Worm (Caenorhabditis elegans) whole organism, mixed stage, embryonic: ENCODE data around the gene abcx-1.

Experiments
- M03D4.4 ChIP-seq: sonication (generic microtip); optimal IDR thresholded peaks from 2 replicates; lab custom pipeline; 2017; ENCODE audit warnings: mild to moderate bottlenecking, missing genetic modification characterization, missing compliant biosample characterization
- bed-3 ChIP-seq: fragments of 200-800 bp; sonication (Bioruptor generic); optimal IDR thresholded peaks from 3 replicates; lab custom pipeline; 2018; ENCODE audit warnings: mild to moderate bottlenecking, missing genetic modification characterization, moderate library complexity, missing compliant biosample characterization
- blmp-1 ChIP-seq: fragments of 150-350 bp; optimal IDR thresholded peaks from 2 replicates; lab custom pipeline; 2014; ENCODE audit warnings: missing biosample characterization, missing genetic modification characterization
- ceh-39 ChIP-seq: fragments of 150-350 bp; optimal IDR thresholded peaks from 2 replicates; lab custom pipeline; 2014; ENCODE audit warnings: missing biosample characterization, missing genetic modification characterization
- ceh-43 ChIP-seq: fragments of 200-800 bp; sonication (Bioruptor generic); optimal IDR thresholded peaks from 2 replicates; lab custom pipeline; 2018; ENCODE audit warnings: mild to moderate bottlenecking, missing genetic modification characterization, moderate library complexity, missing compliant biosample characterization
- ceh-83 ChIP-seq: fragments of 200-800 bp; sonication (Bioruptor generic); optimal IDR thresholded peaks from 2 replicates; lab custom pipeline; 2018; ENCODE audit warnings: mild to moderate bottlenecking, missing genetic modification characterization, missing compliant biosample characterization
- ces-1 ChIP-seq: fragments of 150-350 bp; optimal IDR thresholded peaks from 2 replicates; lab custom pipeline; 2014; ENCODE audit warnings: missing biosample characterization, missing genetic modification reagents, missing genetic modification characterization
- cnd-1 ChIP-seq: fragments of 200-800 bp; sonication (Bioruptor generic); optimal IDR thresholded peaks from 2 replicates; lab custom pipeline; 2018; ENCODE audit warnings: mild to moderate bottlenecking, missing genetic modification characterization, missing compliant biosample characterization
- drap-1 ChIP-seq: fragments of 200-800 bp; sonication (Bioruptor generic); optimal IDR thresholded peaks from 3 replicates; lab custom pipeline; 2018; ENCODE audit warnings: mild to moderate bottlenecking, missing genetic modification characterization, missing compliant biosample characterization
- elt-1 ChIP-seq: sonication (generic microtip); optimal IDR thresholded peaks from 2 replicates; lab custom pipeline; 2017; ENCODE audit warnings: missing genetic modification characterization, mild to moderate bottlenecking, missing compliant biosample characterization, antibody characterized with exemption, moderate library complexity, borderline replicate concordance; ENCODE audit not compliant: insufficient read depth
- elt-3 ChIP-seq: fragments of 150-350 bp; optimal IDR thresholded peaks from 2 replicates; lab custom pipeline; 2014; ENCODE audit warnings: missing biosample characterization, missing genetic modification characterization
- flh-1 ChIP-seq: fragments of 200-800 bp; sonication (Bioruptor generic); optimal IDR thresholded peaks from 2 replicates; lab custom pipeline; 2018; ENCODE audit warnings: mild to moderate bottlenecking, missing genetic modification characterization, moderate library complexity, missing compliant biosample characterization
- ham-2 ChIP-seq: fragments of 200-800 bp; sonication (Bioruptor generic); optimal IDR thresholded peaks from 2 replicates; lab custom pipeline; 2018; ENCODE audit warnings: mild to moderate bottlenecking, missing genetic modification characterization, missing compliant biosample characterization
- hlh-1 ChIP-seq: fragments of 150-350 bp; optimal IDR thresholded peaks from 2 replicates; lab custom pipeline; 2014; ENCODE audit warnings: missing biosample characterization, missing genetic modification reagents, missing genetic modification characterization
- lin-13 ChIP-seq: fragments of 150-350 bp; optimal IDR thresholded peaks from 2 replicates; lab custom pipeline; 2014; ENCODE audit warnings: missing biosample characterization, missing genetic modification characterization
- lin-32 ChIP-seq: fragments of 200-800 bp; sonication (Bioruptor generic); optimal IDR thresholded peaks from 2 replicates; lab custom pipeline; 2018; ENCODE audit warnings: mild to moderate bottlenecking, missing genetic modification characterization, missing compliant biosample characterization
- lsy-2 ChIP-seq: fragments of 150-350 bp; optimal IDR thresholded peaks from 2 replicates; lab custom pipeline; 2014; ENCODE audit warnings: missing biosample characterization, missing genetic modification characterization
- mab-5 ChIP-seq: fragments of 150-350 bp; optimal IDR thresholded peaks from 2 replicates; lab custom pipeline; 2014; ENCODE audit warnings: missing biosample characterization, missing genetic modification characterization
- mep-1 ChIP-seq: fragments of 150-350 bp; optimal IDR thresholded peaks from 2 replicates; lab custom pipeline; 2017; ENCODE audit warnings: missing biosample characterization, missing genetic modification reagents, missing genetic modification characterization, inconsistent platforms
- nhr-2 ChIP-seq: fragments of 150-350 bp; optimal IDR thresholded peaks from 2 replicates; lab custom pipeline; 2014; ENCODE audit warnings: missing biosample characterization, missing genetic modification characterization
- nhr-237 ChIP-seq: fragments of 150-350 bp; optimal IDR thresholded peaks from 2 replicates; lab custom pipeline; 2014; ENCODE audit warnings: missing biosample characterization, missing genetic modification characterization
- nhr-28 ChIP-seq: fragments of 150-350 bp; optimal IDR thresholded peaks from 2 replicates; lab custom pipeline; 2014; ENCODE audit warnings: missing biosample characterization, missing genetic modification characterization
- pha-4 ChIP-seq: fragments of 150-350 bp; optimal IDR thresholded peaks from 2 replicates; lab custom pipeline; 2018; ENCODE audit warnings: missing biosample characterization, missing genetic modification reagents, missing genetic modification characterization
- sem-2 ChIP-seq: fragments of 200-800 bp; sonication (Bioruptor generic); optimal IDR thresholded peaks from 2 replicates; lab custom pipeline; 2018; ENCODE audit warnings: mild to moderate bottlenecking, missing genetic modification characterization, missing compliant biosample characterization
- sptf-1 ChIP-seq: sonication (generic microtip); optimal IDR thresholded peaks from 2 replicates; lab custom pipeline; 2017; ENCODE audit warnings: mild to moderate bottlenecking, missing genetic modification characterization, moderate library complexity, missing compliant biosample characterization
- tbx-8 ChIP-seq: fragments of 200-800 bp; sonication (Bioruptor generic); optimal IDR thresholded peaks from 2 replicates; lab custom pipeline; 2018; ENCODE audit warnings: mild to moderate bottlenecking, missing genetic modification characterization, moderate library complexity, missing compliant biosample characterization
- unc-120 ChIP-seq: sonication (generic microtip); optimal IDR thresholded peaks from 2 replicates; lab custom pipeline; 2017; ENCODE audit warnings: missing genetic modification characterization, missing compliant biosample characterization; ENCODE audit not compliant: poor library complexity, severe bottlenecking
- unc-39 ChIP-seq: fragments of 150-350 bp; optimal IDR thresholded peaks from 2 replicates; lab custom pipeline; 2014; ENCODE audit warnings: missing biosample characterization, missing genetic modification characterization
- unc-62 ChIP-seq: fragments of 150-350 bp; optimal IDR thresholded peaks from 2 replicates; lab custom pipeline; 2014; ENCODE audit warnings: missing biosample characterization, missing genetic modification reagents, missing genetic modification characterization
- zip-8 ChIP-seq: fragments of 150-350 bp; optimal IDR thresholded peaks from 2 replicates; lab custom pipeline; 2014; ENCODE audit warnings: missing biosample characterization, missing genetic modification characterization
- ztf-11 ChIP-seq: fragments of 150-350 bp; optimal IDR thresholded peaks from 2 replicates; lab custom pipeline; 2014; ENCODE audit warnings: missing biosample characterization, missing genetic modification characterization

Gene abcx-1

DNA sequence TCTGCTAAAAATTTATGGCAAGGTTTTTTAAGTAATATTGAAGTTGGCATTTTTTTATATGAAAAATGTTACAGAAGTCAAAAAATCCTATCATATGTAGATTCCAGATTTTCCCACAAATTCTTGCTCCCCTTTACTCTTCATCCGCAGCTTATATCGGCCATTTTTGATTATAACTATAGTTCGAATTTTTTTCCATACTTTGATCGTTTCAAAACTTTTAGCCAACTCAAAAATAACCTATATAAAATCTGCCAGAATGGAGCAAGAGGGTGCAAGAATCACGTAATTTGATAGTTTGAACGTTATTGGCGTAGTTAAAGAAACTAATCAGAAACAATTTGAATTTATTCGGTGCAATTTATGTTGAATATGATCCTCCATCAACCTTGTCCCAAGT, 8.0 kb upstream of the abcx-1 start:
- no peak for TF ChIP-seq ceh-39 (tag; lab: Kevin White, UChicago)
- no peak for TF ChIP-seq ztf-11 (tag; lab: Kevin White, UChicago)

DNA sequence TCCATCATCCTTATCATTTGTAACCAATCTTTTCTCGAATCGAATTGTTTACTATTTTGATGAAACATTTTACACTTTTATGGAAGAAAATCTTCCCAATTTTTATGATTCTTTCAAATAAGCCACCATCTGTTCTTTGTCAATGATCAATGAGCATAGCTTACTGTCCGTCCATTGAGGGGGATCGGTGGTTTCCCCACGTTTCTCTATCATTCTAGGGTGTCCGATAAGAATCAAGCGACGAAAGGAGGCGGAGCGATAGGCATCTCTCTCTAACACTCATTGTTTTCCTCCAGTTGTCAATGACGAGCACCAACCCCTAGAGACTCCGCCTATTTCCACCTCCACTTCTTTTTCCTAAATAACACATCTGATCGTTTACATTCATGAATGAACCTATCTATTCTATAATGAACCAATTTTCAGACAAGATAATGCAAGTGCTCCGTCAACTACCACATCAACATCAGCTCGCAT, 7.4 kb upstream of the abcx-1 start, which contains the start of gene C56E6.2:
C56E6.2 (plus strand) TSS at position 427 of the 477 bp plus-strand sequence.
- TF ChIP-seq sptf-1 (tag; lab: Kevin White, UChicago) (no peak), elt-1 (peak; percentile 81)

DNA sequence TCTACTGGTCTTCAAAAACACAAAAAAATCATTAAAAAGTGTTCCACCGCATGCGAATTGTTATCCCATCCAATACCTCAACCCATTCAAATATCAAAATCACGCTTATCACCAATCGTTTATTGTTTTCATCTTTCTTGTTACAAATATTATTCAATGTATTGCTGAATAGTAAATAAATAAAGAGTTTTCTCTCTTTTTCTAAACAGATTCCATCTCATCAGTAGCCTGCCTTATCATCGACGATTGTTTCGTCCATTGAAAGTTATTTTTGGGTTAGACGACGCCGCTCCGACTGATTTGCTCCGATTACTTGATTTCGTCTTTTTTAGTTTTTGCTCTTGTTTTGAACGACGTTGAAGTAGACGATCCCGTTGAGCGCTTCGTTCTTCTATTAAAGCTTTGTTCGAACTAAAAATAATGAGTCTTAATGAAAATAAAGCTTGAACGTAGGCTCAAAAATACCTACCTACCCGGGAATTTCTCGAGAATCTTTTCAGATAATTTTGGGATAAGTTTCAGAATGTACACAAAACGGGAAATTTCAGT, 5.8 kb upstream of the abcx-1 start:
- no peak for TF ChIP-seq tbx-8 (GFP tag; lab: Kevin White, UChicago)
- TF ChIP-seq lin-32: no peak
- TF ChIP-seq ceh-43 (GFP tag; lab: Kevin White, UChicago): no peak
- TF ChIP-seq nhr-237 (tag; lab: Kevin White, UChicago): no peak
- TF ChIP-seq drap-1 (GFP tag; lab: Kevin White, UChicago): no peak
- TF ChIP-seq mab-5 (tag; lab: Kevin White, UChicago): no peak
- no peak for TF ChIP-seq zip-8 (tag; lab: Kevin White, UChicago)
- TF ChIP-seq nhr-2 (tag; lab: Kevin White, UChicago): no peak
- TF ChIP-seq unc-39 (tag; lab: Kevin White, UChicago): no peak
- TF ChIP-seq lin-13 (tag; lab: Kevin White, UChicago): no peak
- no peak for TF ChIP-seq hlh-1
- no peak for TF ChIP-seq sptf-1 (tag; lab: Kevin White, UChicago)
- no peak for TF ChIP-seq sem-2 (GFP tag; lab: Kevin White, UChicago)
- no peak for TF ChIP-seq ham-2 (GFP tag; lab: Kevin White, UChicago)

DNA sequence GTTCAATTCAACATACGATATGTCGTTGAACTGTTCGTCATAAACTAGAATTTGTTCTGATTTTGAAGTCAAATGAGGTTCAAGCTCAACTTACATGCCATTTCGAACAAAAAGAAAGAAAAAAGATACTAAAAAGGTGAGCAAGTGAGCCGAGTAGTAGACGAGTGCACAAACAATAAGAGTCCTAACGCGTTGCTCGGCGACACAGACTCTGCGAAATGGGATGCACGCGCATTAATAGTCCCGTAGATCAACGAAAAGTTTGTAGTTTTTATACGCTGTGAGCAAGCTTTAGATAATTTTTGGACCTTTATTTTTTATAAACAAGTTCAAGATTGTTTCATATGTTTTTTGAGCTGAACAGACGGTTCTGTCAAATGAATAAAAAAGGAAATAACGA, 3.3 kb upstream of the abcx-1 start, which contains the start of gene C56E6.4:
C56E6.4 (minus strand) TSS at position 101 of the 400 bp plus-strand sequence.
- TF ChIP-seq tbx-8 (GFP tag; lab: Kevin White, UChicago): no peak

DNA sequence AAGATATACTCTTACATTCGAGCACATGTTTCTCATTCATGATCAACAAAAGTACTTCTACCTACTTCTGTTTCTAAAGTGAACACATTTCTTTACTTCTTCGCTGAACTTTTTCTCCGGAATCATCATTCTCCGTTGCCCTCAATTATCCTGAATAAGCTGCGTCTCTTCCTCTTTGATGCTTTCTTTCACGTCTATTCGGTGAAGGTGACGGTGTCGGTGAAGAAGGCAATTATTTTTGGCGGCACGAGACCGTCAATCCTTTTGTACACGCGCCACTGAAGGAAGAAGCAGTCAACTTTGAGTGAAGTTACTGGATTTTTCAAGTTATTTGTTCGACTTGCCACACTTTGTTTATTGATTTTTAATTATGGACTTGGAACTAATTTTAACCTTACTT, 436 bp upstream of the abcx-1 start, which contains the start of gene abch-1:
abch-1 (minus strand) TSS at position 101 of the 400 bp plus-strand sequence.
- TF ChIP-seq hlh-1 (no peak), mep-1 (tag; lab: Kevin White, UChicago) (no peak), sptf-1 (tag; lab: Kevin White, UChicago) (no peak), zip-8 (tag; lab: Kevin White, UChicago) (no peak), ceh-39 (tag; lab: Kevin White, UChicago) (no peak), ceh-43 (GFP tag; lab: Kevin White, UChicago) (no peak), ces-1 (GFP tag; lab: Kevin White, UChicago) (no peak), sem-2 (GFP tag; lab: Kevin White, UChicago) (no peak), lin-13 (tag; lab: Kevin White, UChicago) (no peak), blmp-1 (tag; lab: Kevin White, UChicago) (no peak), bed-3 (GFP tag; lab: Kevin White, UChicago) (no peak), ham-2 (GFP tag; lab: Kevin White, UChicago) (no peak), elt-1 (no peak), pha-4 (tag; lab: Kevin White, UChicago) (no peak), M03D4.4 (tag; lab: Kevin White, UChicago) (no peak), flh-1 (no peak), ceh-83 (GFP tag; lab: Kevin White, UChicago) (no peak)
- TF ChIP-seq, all 35 proteins: peak for 0

DNA sequence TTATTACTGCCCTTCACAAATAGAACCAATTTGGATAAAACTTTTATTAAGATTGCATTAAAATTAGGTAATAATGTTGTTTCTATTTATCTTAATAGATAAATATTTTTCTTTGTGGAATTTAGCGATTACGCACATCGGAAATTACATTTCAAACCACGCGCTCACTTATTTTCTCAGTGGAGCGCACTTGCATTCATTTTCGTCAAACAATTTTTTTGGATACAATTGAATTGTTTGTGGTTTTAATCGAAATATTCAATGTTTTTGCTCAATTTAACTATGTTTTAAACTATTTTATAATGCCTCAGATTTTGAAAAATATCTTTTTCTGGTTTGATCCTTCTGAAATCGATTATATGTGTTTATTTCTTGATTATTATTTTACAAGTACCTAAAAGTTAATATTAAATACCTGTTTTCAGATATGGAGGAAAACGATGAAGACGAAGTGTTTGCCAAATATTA, 4.0 kb downstream of the abcx-1 start, which contains the start of gene utp-20:
utp-20 (plus strand) TSS at position 418 of the 468 bp plus-strand sequence.
- TF ChIP-seq nhr-237 (tag; lab: Kevin White, UChicago) (peak; percentile 25), unc-39 (tag; lab: Kevin White, UChicago) (no peak), lsy-2 (tag; lab: Kevin White, UChicago) (peak; percentile 65), ceh-83 (GFP tag; lab: Kevin White, UChicago) (no peak), ces-1 (GFP tag; lab: Kevin White, UChicago) (peak; percentile 84), unc-62 (no peak), pha-4 (tag; lab: Kevin White, UChicago) (no peak), elt-1 (no peak), unc-120 (no peak), tbx-8 (GFP tag; lab: Kevin White, UChicago) (no peak), cnd-1 (tag; lab: Kevin White, UChicago) (no peak), blmp-1 (tag; lab: Kevin White, UChicago) (no peak), nhr-28 (tag; lab: Kevin White, UChicago) (no peak), zip-8 (tag; lab: Kevin White, UChicago) (no peak), elt-3 (no peak), ham-2 (GFP tag; lab: Kevin White, UChicago) (no peak), lin-32 (no peak), lin-13 (tag; lab: Kevin White, UChicago) (no peak), bed-3 (GFP tag; lab: Kevin White, UChicago) (no peak), sptf-1 (tag; lab: Kevin White, UChicago) (no peak), hlh-1 (no peak), ceh-39 (tag; lab: Kevin White, UChicago) (peak; percentile 39), nhr-2 (tag; lab: Kevin White, UChicago) (no peak)
